Fruit fly (Drosophila melanogaster) whole organism, adult: Measurements from ENCODE around the gene CG31869.
A peak's percentile ranks its signal among the peaks of the same experiment; 100 is the strongest.

Source experiments
- CG11617 ChIP-seq: fragments of 200-800 bp; sonication (Bioruptor generic); optimal IDR thresholded peaks from 2 replicates; lab custom pipeline; 2017; ENCODE audit warnings: mild to moderate bottlenecking, missing biosample characterization, missing genetic modification reagents, missing genetic modification characterization
- CG12768 ChIP-seq: fragments of 200-800 bp; sonication (Bioruptor generic); optimal IDR thresholded peaks from 2 replicates; lab custom pipeline; 2017; ENCODE audit warnings: missing biosample characterization, missing genetic modification characterization, mild to moderate bottlenecking, moderate library complexity, missing genetic modification reagents
- CG14711 ChIP-seq: fragments of 200-800 bp; sonication (Bioruptor generic); optimal IDR thresholded peaks from 2 replicates; lab custom pipeline; 2018; ENCODE audit warnings: missing biosample characterization, mild to moderate bottlenecking, missing genetic modification characterization, moderate library complexity
- CG1620 ChIP-seq: fragments of 200-800 bp; sonication (Bioruptor generic); optimal IDR thresholded peaks from 2 replicates; lab custom pipeline; 2016; ENCODE audit warnings: missing biosample characterization, missing genetic modification characterization
- CG33017 ChIP-seq: fragments of 200-800 bp; sonication (Bioruptor generic); optimal IDR thresholded peaks from 2 replicates; lab custom pipeline; 2018; ENCODE audit warnings: missing biosample characterization, mild to moderate bottlenecking, missing genetic modification characterization, moderate library complexity
- CG5204 ChIP-seq: fragments of 200-800 bp; sonication (Bioruptor generic); optimal IDR thresholded peaks from 2 replicates; lab custom pipeline; 2016; ENCODE audit warnings: missing biosample characterization, missing genetic modification characterization
- CG7045 ChIP-seq: fragments of 200-800 bp; sonication (Bioruptor generic); optimal IDR thresholded peaks from 2 replicates; lab custom pipeline; 2017; ENCODE audit warnings: missing biosample characterization, mild to moderate bottlenecking, missing genetic modification characterization
- CG7101 ChIP-seq: fragments of 200-800 bp; sonication (Bioruptor generic); optimal IDR thresholded peaks from 2 replicates; lab custom pipeline; 2018; ENCODE audit warnings: missing biosample characterization, mild to moderate bottlenecking, missing genetic modification characterization, moderate library complexity
- Clk ChIP-seq: fragments of 200-800 bp; sonication (Bioruptor generic); optimal IDR thresholded peaks from 2 replicates; lab custom pipeline; 2017; ENCODE audit warnings: missing biosample characterization, missing genetic modification characterization
- Crg-1 ChIP-seq: fragments of 200-800 bp; sonication (Bioruptor generic); optimal IDR thresholded peaks from 2 replicates; lab custom pipeline; 2016; ENCODE audit warnings: missing biosample characterization, missing genetic modification characterization
- Hr96 ChIP-seq: fragments of 200-800 bp; sonication (Bioruptor generic); optimal IDR thresholded peaks from 2 replicates; lab custom pipeline; 2016; ENCODE audit warnings: missing biosample characterization, missing genetic modification characterization
- Mnt ChIP-seq: fragments of 200-800 bp; sonication (Bioruptor generic); optimal IDR thresholded peaks from 2 replicates; lab custom pipeline; 2016; ENCODE audit warnings: missing biosample characterization, mild to moderate bottlenecking, missing genetic modification characterization
- bab1 ChIP-seq: fragments of 200-800 bp; sonication (Bioruptor generic); optimal IDR thresholded peaks from 3 replicates; lab custom pipeline; 2019; ENCODE audit warnings: missing biosample characterization, mild to moderate bottlenecking, missing genetic modification characterization, moderate library complexity
- cic ChIP-seq: fragments of 200-800 bp; sonication (Bioruptor generic); optimal IDR thresholded peaks from 2 replicates; lab custom pipeline; 2017; ENCODE audit warnings: missing biosample characterization, mild to moderate bottlenecking, missing genetic modification characterization, moderate library complexity
- cnc ChIP-seq, 2 experiments: fragments of >200 bp; optimal IDR thresholded peaks; 2 replicates each; lab custom pipeline; 2017
- kay ChIP-seq: fragments of 200-800 bp; sonication (Bioruptor generic); peaks from one replicate; lab custom pipeline; 2016; ENCODE audit warnings: missing biosample characterization, missing genetic modification characterization, borderline replicate concordance
- ovo ChIP-seq: fragments of 200-800 bp; sonication (Bioruptor generic); optimal IDR thresholded peaks from 2 replicates; lab custom pipeline; 2016; ENCODE audit warnings: missing biosample characterization, missing genetic modification characterization
- pad ChIP-seq: fragments of 200-800 bp; sonication (Bioruptor generic); optimal IDR thresholded peaks from 3 replicates; lab custom pipeline; 2017; ENCODE audit warnings: missing biosample characterization, missing genetic modification characterization, mild to moderate bottlenecking, moderate library complexity, missing genetic modification reagents
- tj ChIP-seq: fragments of 200-800 bp; sonication (Bioruptor generic); optimal IDR thresholded peaks from 3 replicates; lab custom pipeline; 2017; ENCODE audit warnings: missing biosample characterization, mild to moderate bottlenecking, missing genetic modification characterization, moderate library complexity
- toe ChIP-seq: fragments of 200-800 bp; sonication (Bioruptor generic); optimal IDR thresholded peaks from 2 replicates; lab custom pipeline; 2016; ENCODE audit warnings: missing biosample characterization, missing genetic modification characterization

The CG31869 gene

DNA sequence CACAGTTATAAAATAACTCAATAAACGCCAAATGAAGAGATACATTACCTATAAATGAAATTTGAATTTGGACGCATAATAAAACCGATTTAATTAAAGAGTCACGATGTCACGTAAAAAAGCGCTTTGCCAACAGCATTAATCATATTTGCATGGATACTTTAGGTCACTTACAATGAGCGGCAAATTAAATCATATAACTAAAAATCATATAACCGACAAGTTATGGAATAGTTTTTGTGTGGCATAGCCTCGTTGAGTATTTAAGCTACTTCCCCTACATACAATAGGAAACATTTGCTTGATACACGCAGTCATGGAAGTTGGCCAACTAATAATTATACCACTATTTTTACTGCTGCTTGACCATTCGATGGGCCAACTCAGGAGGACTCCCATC is 17.9 kb upstream of the CG31869 start, which contains the start of gene CG6508:
CG6508 (plus strand) TSS at position 301 of the 400 bp plus-strand sequence.
- TF ChIP-seq CG1620 (GFP tag; lab: Kevin White, UChicago): no peak

DNA sequence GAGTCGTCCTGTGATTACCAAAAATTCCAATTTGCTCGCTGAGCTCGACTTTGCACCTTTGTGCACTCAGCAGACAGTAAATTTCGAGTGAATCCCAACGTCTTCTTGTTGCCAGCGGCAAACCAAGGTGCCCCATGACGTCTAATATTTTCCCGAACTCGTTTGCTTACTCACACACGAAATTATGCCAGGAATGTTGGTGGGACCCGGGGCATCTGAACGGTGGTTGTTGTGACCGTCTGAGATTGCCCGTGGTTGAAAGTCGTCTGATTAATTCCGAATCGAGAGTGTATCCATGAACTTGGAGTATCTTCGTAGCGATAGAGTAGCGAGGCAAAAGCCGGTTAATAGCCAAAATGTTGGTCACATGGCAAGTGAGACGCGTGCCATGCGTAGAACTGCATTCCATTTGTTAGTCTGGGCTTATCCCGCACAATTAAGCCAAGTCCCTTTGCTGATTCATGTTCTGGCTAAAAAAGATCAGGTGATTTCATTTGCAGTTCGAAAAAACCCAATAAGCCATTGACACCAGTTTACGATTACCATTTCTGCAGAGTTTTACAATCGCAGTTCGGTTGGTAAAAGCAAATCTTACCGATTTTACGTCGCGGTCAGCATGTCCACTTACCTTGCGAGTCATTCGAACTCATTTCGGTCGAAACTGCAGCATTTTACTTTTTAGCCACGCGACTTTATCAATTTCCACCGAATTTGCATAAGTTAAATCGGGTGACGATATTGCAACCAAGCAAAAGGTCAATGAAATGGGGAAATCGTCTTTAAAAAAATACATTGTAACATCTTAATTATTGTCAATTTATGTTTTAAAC is 1.3 kb upstream of the CG31869 start:
- TF ChIP-seq CG7101: no peak
- peak; percentile 97 for TF ChIP-seq tj (GFP tag; lab: Kevin White, UChicago)
- no peak for TF ChIP-seq Clk
- TF ChIP-seq Hr96 (GFP tag; lab: Kevin White, UChicago): no peak
- TF ChIP-seq cnc (optimal IDR thresholded peaks at IDR 0.05; lab: Kevin White, UChicago): no peak
- no peak for TF ChIP-seq pad
- TF ChIP-seq CG33017 (tag; lab: Kevin White, UChicago): no peak
- no peak for TF ChIP-seq Mnt
- no peak for TF ChIP-seq cic (GFP tag; lab: Kevin White, UChicago)
- peak; percentile 61 for TF ChIP-seq bab1
- TF ChIP-seq ovo (GFP tag; lab: Kevin White, UChicago): no peak
- no peak for TF ChIP-seq CG12768
- TF ChIP-seq toe (GFP tag; lab: Kevin White, UChicago): no peak
- TF ChIP-seq CG11617 (GFP tag; lab: Kevin White, UChicago): no peak
- TF ChIP-seq kay: no peak
- no peak for TF ChIP-seq CG14711 (tag; lab: Kevin White, UChicago)
- TF ChIP-seq CG5204: no peak

DNA sequence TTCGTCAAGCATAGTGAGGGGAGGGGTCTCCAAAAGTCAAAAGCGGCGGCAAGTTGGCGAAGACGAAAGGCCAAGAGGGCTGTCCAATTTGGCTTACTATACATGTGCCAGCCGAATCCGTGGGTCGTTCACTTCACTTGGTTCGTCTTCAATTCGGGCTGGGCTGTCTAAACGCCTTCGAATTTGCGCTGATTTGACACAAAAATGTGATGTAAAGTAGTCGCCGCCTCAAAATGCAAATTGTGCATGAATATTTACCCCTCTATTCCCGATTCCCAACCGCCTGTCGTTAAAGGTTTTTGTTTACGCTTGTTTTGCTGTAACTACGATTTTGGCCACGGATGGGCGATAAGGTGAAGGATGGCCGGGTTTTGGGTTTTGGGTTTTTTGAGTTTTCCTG is 5.2 kb downstream of the CG31869 start:
- TF ChIP-seq bab1: no peak
- TF ChIP-seq CG5204: no peak
- peak; percentile 99 for TF ChIP-seq tj (GFP tag; lab: Kevin White, UChicago)
- TF ChIP-seq Hr96 (GFP tag; lab: Kevin White, UChicago): no peak
- no peak for TF ChIP-seq CG33017 (tag; lab: Kevin White, UChicago)
- no peak for TF ChIP-seq CG11617 (GFP tag; lab: Kevin White, UChicago)

DNA sequence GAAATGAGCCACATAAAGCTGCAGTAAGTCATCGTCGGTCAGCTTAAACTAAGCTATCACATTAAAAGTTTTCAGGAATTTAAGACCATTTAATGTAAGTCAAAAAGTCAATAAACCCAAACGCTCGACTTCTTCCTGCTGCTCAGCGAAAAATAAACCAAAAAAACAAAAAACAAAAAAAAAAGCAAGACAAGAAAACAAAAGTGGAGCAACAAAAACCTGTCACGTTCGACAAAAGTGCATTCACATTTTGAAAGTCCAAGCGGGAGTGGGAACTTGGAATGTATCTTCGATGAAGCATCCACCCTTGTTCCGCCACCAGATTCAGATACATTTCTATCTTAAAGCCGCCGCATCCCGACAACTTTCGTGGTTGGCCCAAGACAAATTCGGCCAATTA is 6.9 kb downstream of the CG31869 start:
- TF ChIP-seq tj (GFP tag; lab: Kevin White, UChicago) (peak; percentile 31), CG12768 (no peak), Crg-1 (no peak), CG5204 (no peak)

dm6 chr2L:10792072-10792471 is 8.8 kb downstream of the CG31869 start:
- TF ChIP-seq kay (no peak), Mnt (no peak), tj (GFP tag; lab: Kevin White, UChicago) (no peak), CG33017 (tag; lab: Kevin White, UChicago) (no peak), Hr96 (GFP tag; lab: Kevin White, UChicago) (no peak), cic (GFP tag; lab: Kevin White, UChicago) (no peak), Crg-1 (no peak), CG1620 (GFP tag; lab: Kevin White, UChicago) (no peak)

dm6 chr2L:10791343-10791742 is 9.6 kb downstream of the CG31869 start:
- TF ChIP-seq kay: no peak
- no peak for TF ChIP-seq cic (GFP tag; lab: Kevin White, UChicago)
- TF ChIP-seq CG5204: no peak
- no peak for TF ChIP-seq bab1
- TF ChIP-seq toe (GFP tag; lab: Kevin White, UChicago): no peak
- TF ChIP-seq CG11617 (GFP tag; lab: Kevin White, UChicago): no peak
- no peak for TF ChIP-seq Clk
- TF ChIP-seq tj (GFP tag; lab: Kevin White, UChicago): no peak
- TF ChIP-seq ovo (GFP tag; lab: Kevin White, UChicago): no peak
- no peak for TF ChIP-seq Crg-1
- TF ChIP-seq CG7101: no peak
- no peak for TF ChIP-seq CG7045 (GFP tag; lab: Kevin White, UChicago)
- TF ChIP-seq CG33017 (tag; lab: Kevin White, UChicago): no peak
- TF ChIP-seq pad: no peak
- TF ChIP-seq cnc (optimal IDR thresholded peaks at IDR 0.05; lab: Kevin White, UChicago): no peak
- no peak for TF ChIP-seq Mnt
- no peak for TF ChIP-seq CG12768
- TF ChIP-seq Hr96 (GFP tag; lab: Kevin White, UChicago): no peak
- TF ChIP-seq CG14711 (tag; lab: Kevin White, UChicago): no peak

- TF ChIP-seq CG33017 (tag; lab: Kevin White, UChicago) (no peak), ovo (GFP tag; lab: Kevin White, UChicago) (no peak), Crg-1 (no peak), bab1 (no peak), CG12768 (no peak), Mnt (no peak), cnc (optimal IDR thresholded peaks at IDR 0.05; lab: Kevin White, UChicago) (no peak), CG11617 (GFP tag; lab: Kevin White, UChicago) (no peak), CG14711 (tag; lab: Kevin White, UChicago) (no peak)
These were observed 11.0 kb downstream of the CG31869 start, which contains the start of gene CG31870 for dm6 chr2L:10789922-10790321. CG31870 (plus strand) TSS chr2L:10790222.
